Worm (Caenorhabditis elegans) whole organism, L1 larva: ENCODE measurements around the gene srv-15.

Experiments used
- ces-1 ChIP-seq: fragments of 150-350 bp; optimal IDR thresholded peaks from 2 replicates; lab custom pipeline; 2014; ENCODE audit warnings: missing biosample characterization, missing genetic modification reagents, missing genetic modification characterization
- efl-1 ChIP-seq, 4 experiments: fragments of 150-350 bp; optimal IDR thresholded peaks in 3 of 4; peaks in 1 of 4; 1 replicate in 1 of 4; 2 replicates in 3 of 4; lab custom pipeline; 2014; ENCODE audit warnings: missing biosample characterization in 2 of 4, missing genetic modification characterization in 2 of 4, missing genetic modification reagents in 2 of 4
- elt-2 ChIP-seq: sonication (generic microtip); optimal IDR thresholded peaks from 2 replicates; lab custom pipeline; 2016; ENCODE audit warnings: missing genetic modification characterization, mild to moderate bottlenecking, inconsistent platforms, missing compliant biosample characterization, missing genetic modification reagents
- hlh-4 ChIP-seq: sonication (generic microtip); optimal IDR thresholded peaks from 2 replicates; lab custom pipeline; 2016; ENCODE audit warnings: mild to moderate bottlenecking, missing genetic modification characterization, missing compliant biosample characterization
- pqm-1 ChIP-seq: sonication (generic microtip); optimal IDR thresholded peaks from 3 replicates; lab custom pipeline; 2017; ENCODE audit warnings: missing biosample characterization, missing genetic modification characterization
- unc-98 ChIP-seq: fragments of 200-800 bp; sonication (Bioruptor generic); IDR thresholded peaks from 2 replicates; pipeline ENCODE4 v1.3.6; 2022; ENCODE audit warnings: missing genetic modification characterization, missing compliant biosample characterization

srv-15 gene

ce11 chrIV:15951640-15952039, 45.3 kb downstream of the srv-15 start, which contains the start of gene Y105C5B.15:
TSS of gene Y105C5B.15 (plus strand) at chrIV:15951936.
- TF ChIP-seq efl-1 (optimal IDR thresholded peaks at IDR 0.05; lab: Kevin White, UChicago), result no peak
- TF ChIP-seq efl-1 (GFP tag; optimal IDR thresholded peaks at IDR 0.05 in 1 of 2; lab: Kevin White, UChicago), result no peak
- TF ChIP-seq elt-2 (tag; lab: Kevin White, UChicago), result peak; percentile 10

ce11 chrIV:15953689-15954088, 47.3 kb downstream of the srv-15 start:
- TF ChIP-seq hlh-4, result no peak
- TF ChIP-seq, all 84 proteins: peak for 0

- TF ChIP-seq ces-1 (no peak), pqm-1 (tag; lab: Kevin White, UChicago) (no peak), unc-98 (GFP tag; lab: Robert Waterston, UW) (no peak)
- TF ChIP-seq, all 84 proteins: peak for 0
These were observed 49.0 kb downstream of the srv-15 start for ce11 chrIV:15955349-15955748.
